Worm (Caenorhabditis elegans) whole organism, early embryonic: ENCODE results near the gene srh-52.

Experiments
- aly-1 ChIP-seq: sonication (generic microtip); optimal IDR thresholded peaks from 2 replicates; lab custom pipeline; 2016; ENCODE audit warnings: missing genetic modification characterization, missing compliant biosample characterization
- ama-1 ChIP-seq: fragments of 150-350 bp; optimal IDR thresholded peaks from 2 replicates; lab custom pipeline; 2014
- hmg-4 ChIP-seq: fragments of 200-800 bp; sonication (Bioruptor generic); optimal IDR thresholded peaks from 2 replicates; lab custom pipeline; 2018; ENCODE audit warnings: mild to moderate bottlenecking, missing genetic modification characterization, missing compliant biosample characterization
- hnd-1 ChIP-seq: sonication (generic microtip); optimal IDR thresholded peaks from 2 replicates; lab custom pipeline; 2016; ENCODE audit warnings: missing genetic modification characterization, missing compliant biosample characterization
- tbx-11 ChIP-seq: fragments of 200-800 bp; sonication (Bioruptor generic); IDR thresholded peaks from 2 replicates; pipeline ENCODE4 v1.3.6; 2022; ENCODE audit warnings: missing genetic modification characterization, missing compliant biosample characterization
- tbx-37 ChIP-seq: fragments of 200-800 bp; sonication (Bioruptor generic); conservative IDR thresholded peaks from 2 replicates; pipeline ENCODE4 v1.3.6; 2022; ENCODE audit warnings: missing genetic modification reagents, missing genetic modification characterization, missing compliant biosample characterization
- tra-4 ChIP-seq: sonication (generic microtip); optimal IDR thresholded peaks from 2 replicates; lab custom pipeline; 2017; ENCODE audit warnings: missing genetic modification characterization, missing compliant biosample characterization

- TF ChIP-seq ama-1 (lab: Kevin White, UChicago) (no peak), tbx-11 (GFP tag; lab: Robert Waterston, UW) (no peak), tra-4 (tag; lab: Kevin White, UChicago) (no peak), hnd-1 (tag; lab: Kevin White, UChicago) (no peak), tbx-37 (no peak), hmg-4 (no peak), aly-1 (no peak)
Measured at ce11 chrV:15376223-15376622, at the start of gene srh-52.
